Worm (Caenorhabditis elegans): Measurements from ENCODE around the gene ttr-43.

ttr-43 gene

ce11 chrV:12586793-12587192 lies 3.7 kb downstream of the ttr-43 start:
- TF ChIP-seq F57A8.1 (GFP tag; optimal IDR thresholded peaks at IDR 0.05) (no peak), ztf-18 (tag; optimal IDR thresholded peaks at IDR 0.05) (no peak), zim-3 (tag; optimal IDR thresholded peaks at IDR 0.05) (no peak), gei-17 (GFP tag; optimal IDR thresholded peaks at IDR 0.05) (no peak), ceh-40 (GFP tag; IDR thresholded peaks at IDR 0.05) (no peak), T07F8.4 (tag; optimal IDR thresholded peaks at IDR 0.05) (no peak), madf-8 (GFP tag; conservative IDR thresholded peaks at IDR 0.05) (no peak), somi-1 (GFP tag; optimal IDR thresholded peaks at IDR 0.05) (no peak), F23B12.7 (tag; optimal IDR thresholded peaks at IDR 0.05; ENCODE audit: insufficient read depth) (no peak), attf-5 (GFP tag; optimal IDR thresholded peaks at IDR 0.05) (no peak), ceh-100 (GFP tag; IDR thresholded peaks at IDR 0.05) (no peak), sea-2 (GFP tag; IDR thresholded peaks at IDR 0.05) (no peak), lin-40 (tag; optimal IDR thresholded peaks at IDR 0.05) (no peak), B0261.1 (tag; optimal IDR thresholded peaks at IDR 0.05) (no peak), pha-4 (tag; optimal IDR thresholded peaks at IDR 0.05) (no peak), madf-6 (GFP tag; IDR thresholded peaks at IDR 0.05) (no peak), lag-1 (GFP tag; IDR thresholded peaks at IDR 0.05) (no peak), chd-7 (tag; optimal IDR thresholded peaks at IDR 0.05) (no peak), him-1 (tag; optimal IDR thresholded peaks at IDR 0.05) (no peak), pbrm-1 (GFP tag; IDR thresholded peaks at IDR 0.05) (no peak)

- TF ChIP-seq hmg-1.2 (GFP tag; IDR thresholded peaks at IDR 0.05): no peak
- no peak for TF ChIP-seq Y53F4B.3 (GFP tag; IDR thresholded peaks at IDR 0.05)
- TF ChIP-seq madf-3 (GFP tag; IDR thresholded peaks at IDR 0.05): no peak
- no peak for TF ChIP-seq K11D2.4 (GFP tag; IDR thresholded peaks at IDR 0.05)
- TF ChIP-seq attf-6 (GFP tag; IDR thresholded peaks at IDR 0.05): no peak
- TF ChIP-seq lin-35 (GFP tag; optimal IDR thresholded peaks at IDR 0.05): no peak
- no peak for TF ChIP-seq pbrm-1 (GFP tag; IDR thresholded peaks at IDR 0.05)
- TF ChIP-seq let-526 (GFP tag; IDR thresholded peaks at IDR 0.05): no peak
- TF ChIP-seq hmg-20 (GFP tag; IDR thresholded peaks at IDR 0.05): no peak
Observed at ce11 chrV:12584771-12585170, 5.7 kb downstream of the ttr-43 start.

- TF ChIP-seq K12H6.12 (tag; optimal IDR thresholded peaks at IDR 0.05): no peak
- TF ChIP-seq rec-8 (tag; optimal IDR thresholded peaks at IDR 0.05): no peak
- no peak for TF ChIP-seq tbx-9 (tag; optimal IDR thresholded peaks at IDR 0.05; ENCODE audit: borderline replicate concordance)
- no peak for TF ChIP-seq zfh-2 (GFP tag; conservative IDR thresholded peaks at IDR 0.05)
- no peak for TF ChIP-seq lin-35 (GFP tag; optimal IDR thresholded peaks at IDR 0.05)
- no peak for TF ChIP-seq ccch-3 (GFP tag; optimal IDR thresholded peaks at IDR 0.05)
- no peak for TF ChIP-seq egl-44 (GFP tag; IDR thresholded peaks at IDR 0.05)
- no peak for TF ChIP-seq nhr-120 (GFP tag; IDR thresholded peaks at IDR 0.05)
- TF ChIP-seq F33H1.4 (GFP tag; IDR thresholded peaks at IDR 0.05): no peak
- TF ChIP-seq rcor-1 (GFP tag; IDR thresholded peaks at IDR 0.05): no peak
- TF ChIP-seq nfyb-1 (GFP tag; IDR thresholded peaks at IDR 0.05): no peak
- TF ChIP-seq mcd-1 (GFP tag; IDR thresholded peaks at IDR 0.05): no peak
- no peak for TF ChIP-seq pha-4 (tag; optimal IDR thresholded peaks at IDR 0.05)
Observed at ce11 chrV:12583421-12583820, 7.1 kb downstream of the ttr-43 start.

Data from whole organism, young adult.